Worm (Caenorhabditis elegans): ENCODE measurements around the gene Y54F10AR.2.
A peak's percentile ranks its signal among the peaks of the same experiment; 100 is the strongest.

The Y54F10AR.2 gene

ce11 chrIII:2532716-2533115 lies 38.6 kb downstream of the Y54F10AR.2 start:
- TF ChIP-seq ham-2 (GFP tag; optimal IDR thresholded peaks at IDR 0.05) (no peak), nhr-28 (tag; optimal IDR thresholded peaks at IDR 0.05) (no peak), lin-32 (GFP tag; optimal IDR thresholded peaks at IDR 0.05) (no peak), nhr-237 (tag; optimal IDR thresholded peaks at IDR 0.05) (no peak), ztf-11 (tag; optimal IDR thresholded peaks at IDR 0.05) (peak; percentile 68), unc-120 (tag; optimal IDR thresholded peaks at IDR 0.05; ENCODE audit: poor library complexity, severe bottlenecking) (no peak), pha-4 (tag; optimal IDR thresholded peaks at IDR 0.05) (no peak), ceh-39 (tag; optimal IDR thresholded peaks at IDR 0.05) (peak; percentile 34), sptf-1 (tag; optimal IDR thresholded peaks at IDR 0.05) (no peak), ces-1 (GFP tag; optimal IDR thresholded peaks at IDR 0.05) (peak; percentile 77), zip-8 (tag; optimal IDR thresholded peaks at IDR 0.05) (no peak), hlh-1 (tag; optimal IDR thresholded peaks at IDR 0.05) (no peak), nhr-12 (tag; optimal IDR thresholded peaks at IDR 0.05) (no peak), M03D4.4 (tag; optimal IDR thresholded peaks at IDR 0.05) (no peak), drap-1 (GFP tag; optimal IDR thresholded peaks at IDR 0.05) (no peak), mls-2 (tag; optimal IDR thresholded peaks at IDR 0.05) (peak; percentile 55), mep-1 (tag; optimal IDR thresholded peaks at IDR 0.05) (peak; percentile 31), tbx-8 (GFP tag; optimal IDR thresholded peaks at IDR 0.05) (no peak), ceh-43 (GFP tag; optimal IDR thresholded peaks at IDR 0.05) (no peak), snpc-4 (tag; optimal IDR thresholded peaks at IDR 0.05) (no peak), elt-1 (tag; optimal IDR thresholded peaks at IDR 0.05; ENCODE audit: borderline replicate concordance, insufficient read depth) (no peak), nhr-2 (tag; optimal IDR thresholded peaks at IDR 0.05) (no peak), mab-5 (tag; optimal IDR thresholded peaks at IDR 0.05) (no peak), unc-39 (tag; optimal IDR thresholded peaks at IDR 0.05) (no peak), elt-3 (tag; optimal IDR thresholded peaks at IDR 0.05) (no peak), ceh-83 (GFP tag; optimal IDR thresholded peaks at IDR 0.05) (no peak), sem-2 (GFP tag; optimal IDR thresholded peaks at IDR 0.05) (no peak), blmp-1 (tag; optimal IDR thresholded peaks at IDR 0.05) (no peak), unc-62 (GFP tag; optimal IDR thresholded peaks at IDR 0.05) (peak; percentile 66), nhr-76 (tag; optimal IDR thresholded peaks at IDR 0.05) (no peak), cnd-1 (tag; optimal IDR thresholded peaks at IDR 0.05) (peak; percentile 35), lin-13 (tag; optimal IDR thresholded peaks at IDR 0.05) (peak; percentile 41), lsy-2 (tag; optimal IDR thresholded peaks at IDR 0.05) (no peak), bed-3 (GFP tag; optimal IDR thresholded peaks at IDR 0.05) (no peak), flh-1 (GFP tag; optimal IDR thresholded peaks at IDR 0.05) (no peak)

ce11 chrIII:2530313-2530712 lies 41.0 kb downstream of the Y54F10AR.2 start, which contains the start of gene cone-1:
Gene cone-1, plus strand, starts transcription at chrIII:2530613.
- TF ChIP-seq bed-3 (GFP tag; optimal IDR thresholded peaks at IDR 0.05): no peak
- no peak for TF ChIP-seq lsy-2 (tag; optimal IDR thresholded peaks at IDR 0.05)
- no peak for TF ChIP-seq hlh-1 (tag; optimal IDR thresholded peaks at IDR 0.05)

DNA sequence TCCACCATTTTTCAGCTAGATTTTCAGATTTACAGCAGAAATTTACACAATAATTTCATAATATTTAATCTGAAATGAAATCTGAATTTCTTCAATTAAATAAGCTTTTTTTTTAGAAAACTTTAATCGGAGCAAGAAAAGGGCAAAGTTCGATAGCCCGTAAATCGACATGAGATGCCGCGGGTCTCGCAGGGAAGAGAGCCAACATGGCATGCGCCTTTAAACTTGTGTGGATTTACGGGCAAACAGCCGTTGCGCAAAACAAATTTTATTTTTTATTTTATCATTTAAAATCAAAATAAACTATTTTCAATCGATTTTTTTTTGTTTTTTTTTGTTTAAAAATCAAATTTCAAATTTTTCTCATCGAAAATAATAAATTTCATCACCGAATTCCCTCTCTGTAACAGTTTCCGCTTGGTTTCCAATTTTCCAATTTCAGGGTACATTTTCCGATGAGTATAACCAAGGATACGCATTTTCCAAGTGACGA lies 42.7 kb downstream of the Y54F10AR.2 start, which contains the start of the genes Y54F10AM.15, rbc-2 and ndua-8:
Y54F10AM.15 (minus strand) TSS at position 59 of the 493 bp plus-strand sequence.
rbc-2 (minus strand) TSS at position 69 of the 493 bp plus-strand sequence.
ndua-8 (plus strand) TSS at position 443 of the 493 bp plus-strand sequence.
- peak; percentile 67 for TF ChIP-seq ces-1 (GFP tag; optimal IDR thresholded peaks at IDR 0.05)
- TF ChIP-seq ztf-11 (tag; optimal IDR thresholded peaks at IDR 0.05): peak; percentile 12
- TF ChIP-seq nhr-28 (tag; optimal IDR thresholded peaks at IDR 0.05): no peak
- no peak for TF ChIP-seq lin-32 (GFP tag; optimal IDR thresholded peaks at IDR 0.05)
- no peak for TF ChIP-seq elt-1 (tag; optimal IDR thresholded peaks at IDR 0.05; ENCODE audit: borderline replicate concordance, insufficient read depth)
- no peak for TF ChIP-seq mls-2 (tag; optimal IDR thresholded peaks at IDR 0.05)
- TF ChIP-seq unc-120 (tag; optimal IDR thresholded peaks at IDR 0.05; ENCODE audit: poor library complexity, severe bottlenecking): peak; percentile 84
- no peak for TF ChIP-seq nhr-12 (tag; optimal IDR thresholded peaks at IDR 0.05)
- TF ChIP-seq mab-5 (tag; optimal IDR thresholded peaks at IDR 0.05): peak; percentile 0
- TF ChIP-seq tbx-8 (GFP tag; optimal IDR thresholded peaks at IDR 0.05): no peak
- peak; percentile 29 for TF ChIP-seq nhr-2 (tag; optimal IDR thresholded peaks at IDR 0.05)
- TF ChIP-seq unc-39 (tag; optimal IDR thresholded peaks at IDR 0.05): no peak
- TF ChIP-seq ham-2 (GFP tag; optimal IDR thresholded peaks at IDR 0.05): peak; percentile 8
- no peak for TF ChIP-seq ceh-83 (GFP tag; optimal IDR thresholded peaks at IDR 0.05)
- TF ChIP-seq nhr-237 (tag; optimal IDR thresholded peaks at IDR 0.05): peak; percentile 88
- TF ChIP-seq lsy-2 (tag; optimal IDR thresholded peaks at IDR 0.05): peak; percentile 91
- TF ChIP-seq mep-1 (tag; optimal IDR thresholded peaks at IDR 0.05): peak; percentile 97
- TF ChIP-seq pha-4 (tag; optimal IDR thresholded peaks at IDR 0.05): peak; percentile 77
- no peak for TF ChIP-seq nhr-76 (tag; optimal IDR thresholded peaks at IDR 0.05)
- TF ChIP-seq bed-3 (GFP tag; optimal IDR thresholded peaks at IDR 0.05): no peak
- no peak for TF ChIP-seq cnd-1 (tag; optimal IDR thresholded peaks at IDR 0.05)
- TF ChIP-seq sem-2 (GFP tag; optimal IDR thresholded peaks at IDR 0.05): no peak
- TF ChIP-seq unc-62 (GFP tag; optimal IDR thresholded peaks at IDR 0.05): peak; percentile 46
- TF ChIP-seq lin-13 (tag; optimal IDR thresholded peaks at IDR 0.05): peak; percentile 96
- no peak for TF ChIP-seq drap-1 (GFP tag; optimal IDR thresholded peaks at IDR 0.05)
- TF ChIP-seq blmp-1 (tag; optimal IDR thresholded peaks at IDR 0.05): no peak
- peak; percentile 66 for TF ChIP-seq hlh-1 (tag; optimal IDR thresholded peaks at IDR 0.05)
- TF ChIP-seq flh-1 (GFP tag; optimal IDR thresholded peaks at IDR 0.05): no peak
- TF ChIP-seq ceh-39 (tag; optimal IDR thresholded peaks at IDR 0.05): peak; percentile 83
- TF ChIP-seq M03D4.4 (tag; optimal IDR thresholded peaks at IDR 0.05): peak; percentile 7
- TF ChIP-seq sptf-1 (tag; optimal IDR thresholded peaks at IDR 0.05): no peak
- TF ChIP-seq snpc-4 (tag; optimal IDR thresholded peaks at IDR 0.05): no peak
- no peak for TF ChIP-seq zip-8 (tag; optimal IDR thresholded peaks at IDR 0.05)
- no peak for TF ChIP-seq ceh-43 (GFP tag; optimal IDR thresholded peaks at IDR 0.05)
- TF ChIP-seq elt-3 (tag; optimal IDR thresholded peaks at IDR 0.05): no peak

Data from whole organism, mixed stage, embryonic.